Worm (Caenorhabditis elegans) whole organism, mixed stage, embryonic: ENCODE data around the gene C34C12.6.

Source experiments
- blmp-1 ChIP-seq: fragments of 150-350 bp; optimal IDR thresholded peaks from 2 replicates; lab custom pipeline; 2014; ENCODE audit warnings: missing biosample characterization, missing genetic modification characterization
- ceh-43 ChIP-seq: fragments of 200-800 bp; sonication (Bioruptor generic); optimal IDR thresholded peaks from 2 replicates; lab custom pipeline; 2018; ENCODE audit warnings: mild to moderate bottlenecking, missing genetic modification characterization, moderate library complexity, missing compliant biosample characterization
- ceh-83 ChIP-seq: fragments of 200-800 bp; sonication (Bioruptor generic); optimal IDR thresholded peaks from 2 replicates; lab custom pipeline; 2018; ENCODE audit warnings: mild to moderate bottlenecking, missing genetic modification characterization, missing compliant biosample characterization
- ces-1 ChIP-seq: fragments of 150-350 bp; optimal IDR thresholded peaks from 2 replicates; lab custom pipeline; 2014; ENCODE audit warnings: missing biosample characterization, missing genetic modification reagents, missing genetic modification characterization
- cnd-1 ChIP-seq: fragments of 200-800 bp; sonication (Bioruptor generic); optimal IDR thresholded peaks from 2 replicates; lab custom pipeline; 2018; ENCODE audit warnings: mild to moderate bottlenecking, missing genetic modification characterization, missing compliant biosample characterization
- elt-3 ChIP-seq: fragments of 150-350 bp; optimal IDR thresholded peaks from 2 replicates; lab custom pipeline; 2014; ENCODE audit warnings: missing biosample characterization, missing genetic modification characterization
- lin-13 ChIP-seq: fragments of 150-350 bp; optimal IDR thresholded peaks from 2 replicates; lab custom pipeline; 2014; ENCODE audit warnings: missing biosample characterization, missing genetic modification characterization
- lsy-2 ChIP-seq: fragments of 150-350 bp; optimal IDR thresholded peaks from 2 replicates; lab custom pipeline; 2014; ENCODE audit warnings: missing biosample characterization, missing genetic modification characterization
- mep-1 ChIP-seq: fragments of 150-350 bp; optimal IDR thresholded peaks from 2 replicates; lab custom pipeline; 2017; ENCODE audit warnings: missing biosample characterization, missing genetic modification reagents, missing genetic modification characterization, inconsistent platforms
- nhr-237 ChIP-seq: fragments of 150-350 bp; optimal IDR thresholded peaks from 2 replicates; lab custom pipeline; 2014; ENCODE audit warnings: missing biosample characterization, missing genetic modification characterization
- nhr-28 ChIP-seq: fragments of 150-350 bp; optimal IDR thresholded peaks from 2 replicates; lab custom pipeline; 2014; ENCODE audit warnings: missing biosample characterization, missing genetic modification characterization
- pha-4 ChIP-seq: fragments of 150-350 bp; optimal IDR thresholded peaks from 2 replicates; lab custom pipeline; 2018; ENCODE audit warnings: missing biosample characterization, missing genetic modification reagents, missing genetic modification characterization
- unc-62 ChIP-seq: fragments of 150-350 bp; optimal IDR thresholded peaks from 2 replicates; lab custom pipeline; 2014; ENCODE audit warnings: missing biosample characterization, missing genetic modification reagents, missing genetic modification characterization
- ztf-11 ChIP-seq: fragments of 150-350 bp; optimal IDR thresholded peaks from 2 replicates; lab custom pipeline; 2014; ENCODE audit warnings: missing biosample characterization, missing genetic modification characterization

- TF ChIP-seq pha-4 (tag; lab: Kevin White, UChicago) (no peak), ceh-43 (no peak), cnd-1 (tag; lab: Kevin White, UChicago) (no peak), blmp-1 (tag; lab: Kevin White, UChicago) (no peak), ztf-11 (tag; lab: Kevin White, UChicago) (no peak), ces-1 (GFP tag; lab: Kevin White, UChicago) (no peak), ceh-83 (GFP tag; lab: Kevin White, UChicago) (no peak), unc-62 (GFP tag; lab: Kevin White, UChicago) (no peak), nhr-237 (no peak), mep-1 (tag; lab: Kevin White, UChicago) (no peak), lin-13 (tag; lab: Kevin White, UChicago) (no peak), nhr-28 (tag; lab: Kevin White, UChicago) (no peak), elt-3 (tag; lab: Kevin White, UChicago) (no peak), lsy-2 (tag; lab: Kevin White, UChicago) (no peak)
These were observed 3.5 kb upstream of the C34C12.6 start for ce11 chrIII:3478795-3479398.
